Fruit fly (Drosophila melanogaster): ENCODE measurements around the gene Reg-2.

- TF ChIP-seq CG7101 (tag; optimal IDR thresholded peaks at IDR 0.05): no peak
- TF ChIP-seq kay (GFP tag; ENCODE audit: borderline replicate concordance): no peak
- no peak for TF ChIP-seq bab1 (GFP tag; optimal IDR thresholded peaks at IDR 0.05)
These were observed 19.5 kb upstream of the Reg-2 start for dm6 chr3L:625899-626298.
